Fruit fly (Drosophila melanogaster): Measurements from ENCODE around the gene Apl.
A peak's percentile ranks its signal among the peaks of the same experiment; 100 is the strongest.

Gene Apl

dm6 chr3L:16587994-16588622, 6.9 kb upstream of the Apl start (continued):
- TF ChIP-seq Mes4 (GFP tag; optimal IDR thresholded peaks at IDR 0.05) (peak; percentile 10), Hr3 (GFP tag; optimal IDR thresholded peaks at IDR 0.05) (peak; percentile 55), CG7372 (GFP tag; IDR thresholded peaks at IDR 0.05) (0 out of 2 replicates have a peak, but pooled peaks have one; percentile 31), HLHmδ (GFP tag; optimal IDR thresholded peaks at IDR 0.05) (peak; percentile 37), BEAF-32 (GFP tag; optimal IDR thresholded peaks at IDR 0.05) (peak; percentile 100), Dip2 (GFP tag; IDR thresholded peaks at IDR 0.05) (no peak), D19B (GFP tag; optimal IDR thresholded peaks at IDR 0.05) (peak; percentile 47), CG10959 (GFP tag; IDR thresholded peaks at IDR 0.05) (no peak), bsh (GFP tag; optimal IDR thresholded peaks at IDR 0.05) (peak in 1 of 2 experiments; percentile 57), CG8944 (GFP tag; optimal IDR thresholded peaks at IDR 0.05) (peak; percentile 24), CG7928 (GFP tag; optimal IDR thresholded peaks at IDR 0.05) (no peak), schlank (tag; optimal IDR thresholded peaks at IDR 0.05) (no peak), Oaz (GFP tag; IDR thresholded peaks at IDR 0.05) (no peak), CG2875 (GFP tag; optimal IDR thresholded peaks at IDR 0.05) (no peak), tgo (GFP tag; IDR thresholded peaks at IDR 0.05) (peak; percentile 28; the same call in 1 of the 3 replicates), ash1 (GFP tag; optimal IDR thresholded peaks at IDR 0.05) (no peak), CG30020 (tag; optimal IDR thresholded peaks at IDR 0.05) (peak; percentile 70), CG17186 (GFP tag; optimal IDR thresholded peaks at IDR 0.05) (peak; percentile 89), bowl (GFP tag; IDR thresholded peaks at IDR 0.05) (no peak), pan (optimal IDR thresholded peaks at IDR 0.05) (no peak), pan (GFP tag; optimal IDR thresholded peaks at IDR 0.05 in 1 of 2, IDR thresholded peaks at IDR 0.05 in 1 of 2) (peak in 1 of 2 experiments; percentile 76), tna (GFP tag; IDR thresholded peaks at IDR 0.05; ENCODE audit: partially characterized antibody) (no peak; the same call in none of the 2 replicates), CG6813 (GFP tag; optimal IDR thresholded peaks at IDR 0.05) (no peak), CG1832 (GFP tag; optimal IDR thresholded peaks at IDR 0.05) (no peak), CG12104 (GFP tag; optimal IDR thresholded peaks at IDR 0.05) (no peak), jigr1 (GFP tag; IDR thresholded peaks at IDR 0.05) (no peak), CHES-1-like (GFP tag; optimal IDR thresholded peaks at IDR 0.05) (peak; percentile 78), CG13894 (tag; optimal IDR thresholded peaks at IDR 0.05) (peak; percentile 52), stc (GFP tag; IDR thresholded peaks at IDR 0.05) (peak; percentile 69; the same call in 1 of the 2 replicates), her (GFP tag; optimal IDR thresholded peaks at IDR 0.05) (no peak), CG1529 (GFP tag; optimal IDR thresholded peaks at IDR 0.05) (peak; percentile 18), nerfin-2 (GFP tag; IDR thresholded peaks at IDR 0.05; ENCODE audit: partially characterized antibody) (peak; percentile 86), CG5953 (GFP tag; IDR thresholded peaks at IDR 0.05) (0 out of 2 replicates have a peak, but pooled peaks have one; percentile 40), cad (GFP tag; optimal IDR thresholded peaks at IDR 0.05) (no peak), ewg (GFP tag; optimal IDR thresholded peaks at IDR 0.05) (peak; percentile 68), hth (optimal IDR thresholded peaks at IDR 0.05) (no peak), fru (optimal IDR thresholded peaks at IDR 0.05) (no peak), MBD-R2 (GFP tag; IDR thresholded peaks at IDR 0.05) (peak; percentile 66), CG11085 (GFP tag; IDR thresholded peaks at IDR 0.05) (peak; percentile 33; the same call in 1 of the 2 replicates), CG13123 (GFP tag; optimal IDR thresholded peaks at IDR 0.05) (peak; percentile 6), nau (GFP tag; optimal IDR thresholded peaks at IDR 0.05) (no peak), run (tag; optimal IDR thresholded peaks at IDR 0.05) (no peak), Doc2 (GFP tag; IDR thresholded peaks at IDR 0.05) (no peak), chinmo (GFP tag; IDR thresholded peaks at IDR 0.05; ENCODE audit: partially characterized antibody) (peak; percentile 82; the same call in 2 of the 4 replicates), CG10267 (tag; optimal IDR thresholded peaks at IDR 0.05) (peak; percentile 53), HmgD (GFP tag; optimal IDR thresholded peaks at IDR 0.05) (peak; percentile 89), tll (GFP tag; optimal IDR thresholded peaks at IDR 0.05) (peak; percentile 50 to 99), CG8359 (GFP tag; optimal IDR thresholded peaks at IDR 0.05; ENCODE audit: borderline replicate concordance) (no peak), CG10462 (GFP tag; optimal IDR thresholded peaks at IDR 0.05) (no peak), B-H1 (GFP tag; IDR thresholded peaks at IDR 0.05) (peak; percentile 57)

All from whole organism, embryonic.